Fruit fly (Drosophila melanogaster): ENCODE results near the gene CG12605.

dm6 chr3L:3931778-3932177 is 32.8 kb downstream of the CG12605 start:
- TF ChIP-seq OdsH (GFP tag; optimal IDR thresholded peaks at IDR 0.05) (no peak), CG11902 (GFP tag; optimal IDR thresholded peaks at IDR 0.05) (no peak), fd85E (GFP tag; optimal IDR thresholded peaks at IDR 0.05) (no peak), CG32006 (GFP tag; optimal IDR thresholded peaks at IDR 0.05) (no peak), dac (GFP tag; optimal IDR thresholded peaks at IDR 0.05) (no peak), CG34406 (GFP tag; optimal IDR thresholded peaks at IDR 0.05) (no peak), fkh (GFP tag; optimal IDR thresholded peaks at IDR 0.05) (peak; percentile 51), cyc (GFP tag; optimal IDR thresholded peaks at IDR 0.05) (no peak), eg (GFP tag; IDR thresholded peaks at IDR 0.05) (no peak), topi (GFP tag; optimal IDR thresholded peaks at IDR 0.05) (no peak), CG6792 (GFP tag; optimal IDR thresholded peaks at IDR 0.05) (no peak), CG16779 (tag; optimal IDR thresholded peaks at IDR 0.05) (no peak), fd59A (GFP tag; optimal IDR thresholded peaks at IDR 0.05) (no peak)

Measured in whole organism, prepupa.